Fruit fly (Drosophila melanogaster): Measurements from ENCODE around the gene mon2.

- TF ChIP-seq D1 (tag; optimal IDR thresholded peaks at IDR 0.05) (no peak), CG15710 (tag; optimal IDR thresholded peaks at IDR 0.05) (no peak)
Measured at dm6 chr2L:8099050-8099449, 24.8 kb downstream of the mon2 start.

Measured in whole organism, pupa.